Fruit fly (Drosophila melanogaster) whole organism, embryonic: ENCODE measurements around the gene PpV.

ENCODE experiments used
- Asciz ChIP-seq: fragments of 200-800 bp; sonication (Bioruptor generic); optimal IDR thresholded peaks from 2 replicates; lab custom pipeline; 2017; ENCODE audit warnings: missing biosample characterization, mild to moderate bottlenecking, missing genetic modification characterization, missing genetic modification reagents
- CG10274 ChIP-seq: fragments of 200-800 bp; sonication (Bioruptor generic); optimal IDR thresholded peaks from 3 replicates; lab custom pipeline; 2017; ENCODE audit warnings: missing biosample characterization, mild to moderate bottlenecking, missing genetic modification characterization
- CG10654 ChIP-seq: fragments of 200-800 bp; sonication (Bioruptor generic); optimal IDR thresholded peaks from 2 replicates; lab custom pipeline; 2016; ENCODE audit warnings: missing biosample characterization, missing genetic modification characterization
- CG12219 ChIP-seq: fragments of 200-800 bp; sonication (Bioruptor generic); optimal IDR thresholded peaks from 3 replicates; lab custom pipeline; 2018; ENCODE audit warnings: missing biosample characterization, mild to moderate bottlenecking, missing genetic modification characterization
- CG13287 ChIP-seq: fragments of 200-800 bp; sonication (Bioruptor generic); IDR thresholded peaks from 2 replicates; pipeline ENCODE4 v1.3.6; 2022; ENCODE audit warnings: missing biosample characterization, missing genetic modification characterization; ENCODE audit not compliant: partially characterized antibody
- CG13296 ChIP-seq: fragments of 200-800 bp; sonication (Bioruptor generic); optimal IDR thresholded peaks from 3 replicates; lab custom pipeline; 2018; ENCODE audit warnings: missing biosample characterization, mild to moderate bottlenecking, missing genetic modification characterization
- CG13424 ChIP-seq: fragments of 200-800 bp; sonication (Bioruptor generic); optimal IDR thresholded peaks from 2 replicates; lab custom pipeline; 2019; ENCODE audit warnings: missing biosample characterization, mild to moderate bottlenecking, missing genetic modification characterization, moderate library complexity
- CG18619 ChIP-seq: fragments of 200-800 bp; sonication (Bioruptor generic); optimal IDR thresholded peaks from 3 replicates; lab custom pipeline; 2017; ENCODE audit warnings: missing biosample characterization, mild to moderate bottlenecking, missing genetic modification characterization
- CG18764 ChIP-seq: fragments of 200-800 bp; sonication (Bioruptor generic); optimal IDR thresholded peaks from 3 replicates; lab custom pipeline; 2016; ENCODE audit warnings: missing biosample characterization, missing genetic modification characterization
- CG2678 ChIP-seq: fragments of 200-800 bp; sonication (Bioruptor generic); optimal IDR thresholded peaks from 3 replicates; lab custom pipeline; 2019; ENCODE audit warnings: missing biosample characterization, mild to moderate bottlenecking, missing genetic modification characterization, moderate library complexity
- CG2875 ChIP-seq: fragments of 200-800 bp; sonication (Bioruptor generic); optimal IDR thresholded peaks from 2 replicates; lab custom pipeline; 2017; ENCODE audit warnings: missing biosample characterization, mild to moderate bottlenecking, missing genetic modification characterization, missing genetic modification reagents
- CG32772 ChIP-seq: fragments of 200-800 bp; sonication (Bioruptor generic); IDR thresholded peaks from 2 replicates; pipeline ENCODE4 v1.3.6; 2022; ENCODE audit warnings: missing biosample characterization, missing genetic modification characterization
- CG34224 ChIP-seq: fragments of 200-800 bp; sonication (Bioruptor generic); IDR thresholded peaks from 3 replicates; pipeline ENCODE4 v1.3.6; 2022; ENCODE audit warnings: missing biosample characterization, missing genetic modification characterization; ENCODE audit not compliant: partially characterized antibody
- CG34376 ChIP-seq: fragments of 200-800 bp; sonication (Bioruptor generic); optimal IDR thresholded peaks from 2 replicates; lab custom pipeline; 2018; ENCODE audit warnings: missing biosample characterization, mild to moderate bottlenecking, missing genetic modification characterization
- CG34422 ChIP-seq: fragments of 200-800 bp; sonication (Bioruptor generic); IDR thresholded peaks from 3 replicates; pipeline ENCODE4 v1.3.6; 2022; ENCODE audit warnings: missing biosample characterization, missing genetic modification characterization
- CG42726 ChIP-seq: fragments of 200-800 bp; sonication (Bioruptor generic); IDR thresholded peaks from 2 replicates; pipeline ENCODE4 v1.3.6; 2022; ENCODE audit warnings: missing biosample characterization, missing genetic modification characterization; ENCODE audit not compliant: partially characterized antibody
- CG6689 ChIP-seq: fragments of 200-800 bp; sonication (Bioruptor generic); IDR thresholded peaks from 2 replicates; pipeline ENCODE4 v1.3.6; 2022; ENCODE audit warnings: missing biosample characterization, missing genetic modification characterization
- CG6765 ChIP-seq: fragments of 200-800 bp; sonication (Bioruptor generic); optimal IDR thresholded peaks from 3 replicates; lab custom pipeline; 2017; ENCODE audit warnings: missing biosample characterization, mild to moderate bottlenecking, missing genetic modification characterization
- CG7786 ChIP-seq: fragments of 200-800 bp; sonication (Bioruptor generic); optimal IDR thresholded peaks from 2 replicates; lab custom pipeline; 2016; ENCODE audit warnings: missing biosample characterization, missing genetic modification characterization
- CG7839 ChIP-seq: fragments of 200-800 bp; sonication (Bioruptor generic); optimal IDR thresholded peaks from 3 replicates; lab custom pipeline; 2018; ENCODE audit warnings: missing biosample characterization, mild to moderate bottlenecking, missing genetic modification characterization, moderate library complexity
- CG7987 ChIP-seq: fragments of 200-800 bp; sonication (Bioruptor generic); optimal IDR thresholded peaks from 2 replicates; lab custom pipeline; 2018; ENCODE audit warnings: missing biosample characterization, mild to moderate bottlenecking, missing genetic modification characterization, moderate library complexity
- CG8924 ChIP-seq: fragments of 200-800 bp; optimal IDR thresholded peaks from 3 replicates; lab custom pipeline; 2019; ENCODE audit warnings: missing biosample characterization, mild to moderate bottlenecking, missing genetic modification characterization, moderate library complexity
- CG9727 ChIP-seq: fragments of 200-800 bp; sonication (Bioruptor generic); optimal IDR thresholded peaks from 3 replicates; lab custom pipeline; 2017; ENCODE audit warnings: missing biosample characterization, mild to moderate bottlenecking, missing genetic modification characterization
- CoRest ChIP-seq: fragments of 200-800 bp; sonication (Bioruptor generic); optimal IDR thresholded peaks from 3 replicates; lab custom pipeline; 2018; ENCODE audit warnings: missing biosample characterization, mild to moderate bottlenecking, missing genetic modification characterization, moderate library complexity
- Dad ChIP-seq: fragments of 200-800 bp; sonication (Bioruptor generic); optimal IDR thresholded peaks from 3 replicates; lab custom pipeline; 2016; ENCODE audit warnings: missing biosample characterization, missing genetic modification characterization
- Hr78 ChIP-seq, 2 experiments: fragments of 200-800 bp in 1 of 2; fragments of >200 bp in 1 of 2; sonication (Bioruptor generic) in 1 of 2; optimal IDR thresholded peaks; 2 replicates each; lab custom pipeline; 2017 to 2019; ENCODE audit warnings: missing biosample characterization in 2 of 2, missing genetic modification characterization in 2 of 2, mild to moderate bottlenecking in 1 of 2, moderate library complexity in 1 of 2
- Lhr ChIP-seq: fragments of 200-800 bp; sonication (Bioruptor generic); optimal IDR thresholded peaks from 3 replicates; lab custom pipeline; 2017; ENCODE audit warnings: mild to moderate bottlenecking, missing biosample characterization, missing genetic modification reagents, missing genetic modification characterization
- Nf-YC ChIP-seq: fragments of 200-800 bp; optimal IDR thresholded peaks from 3 replicates; lab custom pipeline; 2019; ENCODE audit warnings: missing biosample characterization, mild to moderate bottlenecking, missing genetic modification characterization, moderate library complexity
- Oli ChIP-seq: fragments of 200-800 bp; sonication (Bioruptor generic); optimal IDR thresholded peaks from 2 replicates; lab custom pipeline; 2018; ENCODE audit warnings: missing biosample characterization, mild to moderate bottlenecking, missing genetic modification characterization, moderate library complexity
- Trl ChIP-seq, 3 experiments: fragments of >200 bp in 2 of 3; fragments of 200-800 bp in 1 of 3; sonication (Bioruptor generic) in 1 of 3; optimal IDR thresholded peaks; 2 replicates in 1 of 3; 3 replicates in 2 of 3; lab custom pipeline; 2016 to 2017; ENCODE audit warnings: missing biosample characterization in 1 of 3, missing genetic modification characterization in 1 of 3
- Usf ChIP-seq: fragments of 200-800 bp; sonication (Bioruptor generic); optimal IDR thresholded peaks from 2 replicates; lab custom pipeline; 2017; ENCODE audit warnings: missing genotype, missing biosample characterization, missing genetic modification characterization
- Xbp1 ChIP-seq: fragments of 200-800 bp; sonication (Bioruptor generic); optimal IDR thresholded peaks from 3 replicates; lab custom pipeline; 2016; ENCODE audit warnings: missing biosample characterization, mild to moderate bottlenecking, missing genetic modification characterization
- aop ChIP-seq: fragments of 200-800 bp; sonication (Bioruptor generic); IDR thresholded peaks from 2 replicates; pipeline ENCODE4 v1.3.6; 2022; ENCODE audit warnings: missing biosample characterization, missing genetic modification characterization
- ap ChIP-seq: fragments of 200-800 bp; sonication (Bioruptor generic); IDR thresholded peaks from 2 replicates; pipeline ENCODE4 v1.3.6; 2022; ENCODE audit warnings: missing biosample characterization, missing genetic modification characterization
- ara ChIP-seq: fragments of 200-800 bp; sonication (Bioruptor generic); IDR thresholded peaks from 2 replicates; pipeline ENCODE4 v1.3.6; 2022; ENCODE audit warnings: missing biosample characterization, missing genetic modification characterization
- kni ChIP-seq: fragments of 200-800 bp; sonication (Bioruptor generic); optimal IDR thresholded peaks from 3 replicates; lab custom pipeline; 2017; ENCODE audit warnings: mild to moderate bottlenecking, missing biosample characterization, missing genetic modification reagents, missing genetic modification characterization
- lbe ChIP-seq: fragments of 200-800 bp; sonication (Bioruptor generic); optimal IDR thresholded peaks from 2 replicates; lab custom pipeline; 2016; ENCODE audit warnings: missing biosample characterization, mild to moderate bottlenecking, missing genetic modification characterization
- pita ChIP-seq: fragments of 200-800 bp; sonication (Bioruptor generic); optimal IDR thresholded peaks from 2 replicates; lab custom pipeline; 2017; ENCODE audit warnings: missing biosample characterization, mild to moderate bottlenecking, missing genetic modification characterization
- prd ChIP-seq, 3 experiments: fragments of >200 bp in 2 of 3; fragments of 200-800 bp in 1 of 3; sonication (Bioruptor generic) in 1 of 3; optimal IDR thresholded peaks in 2 of 3; IDR thresholded peaks in 1 of 3; 2 replicates in 2 of 3; 3 replicates in 1 of 3; pipeline versions ENCODE4 v1.3.6 to Lab custom; 2017 to 2022; ENCODE audit warnings: missing biosample characterization in 1 of 3, missing genetic modification characterization in 1 of 3
- repo ChIP-seq: fragments of 200-800 bp; sonication (Bioruptor generic); optimal IDR thresholded peaks from 2 replicates; lab custom pipeline; 2016; ENCODE audit warnings: missing biosample characterization, missing genetic modification characterization
- row ChIP-seq: fragments of 200-800 bp; sonication (Bioruptor generic); IDR thresholded peaks from 3 replicates; pipeline ENCODE4 v1.3.6; 2022; ENCODE audit warnings: missing biosample characterization, missing genetic modification characterization
- salm ChIP-seq: fragments of 200-800 bp; sonication (Bioruptor generic); optimal IDR thresholded peaks from 2 replicates; lab custom pipeline; 2018; ENCODE audit warnings: missing biosample characterization, mild to moderate bottlenecking, missing genetic modification characterization
- sd ChIP-seq: fragments of 200-800 bp; sonication (Bioruptor generic); optimal IDR thresholded peaks from 3 replicates; lab custom pipeline; 2018; ENCODE audit warnings: missing biosample characterization, mild to moderate bottlenecking, missing genetic modification characterization, moderate library complexity
- slp2 ChIP-seq: fragments of 200-800 bp; sonication (Bioruptor generic); optimal IDR thresholded peaks from 2 replicates; lab custom pipeline; 2016; ENCODE audit warnings: missing biosample characterization, missing genetic modification characterization
- sqz ChIP-seq: fragments of 200-800 bp; sonication (Bioruptor generic); optimal IDR thresholded peaks from 3 replicates; lab custom pipeline; 2018; ENCODE audit warnings: missing biosample characterization, mild to moderate bottlenecking, missing genetic modification characterization
- sr ChIP-seq: fragments of 200-800 bp; sonication (Bioruptor generic); IDR thresholded peaks from 3 replicates; pipeline ENCODE4 v1.3.6; 2022; ENCODE audit warnings: missing biosample characterization, missing genetic modification characterization
- twi ChIP-seq: fragments of 200-800 bp; optimal IDR thresholded peaks from 2 replicates; lab custom pipeline; 2019; ENCODE audit warnings: missing biosample characterization, mild to moderate bottlenecking, missing genetic modification characterization, moderate library complexity
- unpg ChIP-seq: fragments of 200-800 bp; sonication (Bioruptor generic); optimal IDR thresholded peaks from 3 replicates; lab custom pipeline; 2018; ENCODE audit warnings: missing biosample characterization, mild to moderate bottlenecking, missing genetic modification characterization, moderate library complexity

PpV gene

dm6 chrX:6340593-6341068 is 32.1 kb downstream of the PpV start (continued):
- peak; percentile 80 for TF ChIP-seq CG9727 (GFP tag; lab: Kevin White, UChicago)
- peak; percentile 68 for TF ChIP-seq lbe
- peak; percentile 69; the same call in 2 of the 3 replicates for TF ChIP-seq row
- peak; percentile 87 for TF ChIP-seq CoRest (tag; lab: Kevin White, UChicago)
- peak; percentile 57 for TF ChIP-seq CG10654
- peak; percentile 67 for TF ChIP-seq Usf (GFP tag; lab: Kevin White, UChicago)
- peak; percentile 86 for TF ChIP-seq CG13424 (tag; lab: Kevin White, UChicago)
- TF ChIP-seq CG7987 (GFP tag; lab: Kevin White, UChicago): no peak
- peak; percentile 49 for TF ChIP-seq twi (tag; lab: Kevin White, UChicago)
- peak; percentile 83 for TF ChIP-seq CG13296 (GFP tag; lab: Kevin White, UChicago)
- peak; percentile 64 for TF ChIP-seq CG34376 (GFP tag; lab: Kevin White, UChicago)
- TF ChIP-seq Lhr (GFP tag; lab: Kevin White, UChicago): peak; percentile 38
- TF ChIP-seq sqz (GFP tag; lab: Kevin White, UChicago): peak; percentile 17
- TF ChIP-seq CG2875: peak; percentile 68
- peak; percentile 85 for TF ChIP-seq CG7839 (tag; lab: Kevin White, UChicago)
- TF ChIP-seq Asciz (GFP tag; lab: Kevin White, UChicago): peak; percentile 70
- no peak for TF ChIP-seq repo (GFP tag; lab: Kevin White, UChicago)
- peak; percentile 38 for TF ChIP-seq CG18764 (GFP tag; lab: Kevin White, UChicago)
- no peak for TF ChIP-seq CG42726 (GFP tag; lab: Robert Waterston, UW)
- TF ChIP-seq ara (GFP tag; lab: Robert Waterston, UW): no peak
- peak; percentile 52 for TF ChIP-seq CG10274 (GFP tag; lab: Kevin White, UChicago)
- peak; percentile 87 for TF ChIP-seq CG18619 (GFP tag; lab: Kevin White, UChicago)
- no peak for TF ChIP-seq CG34422 (GFP tag; lab: Robert Waterston, UW)
- peak; percentile 72 for TF ChIP-seq unpg (GFP tag; lab: Kevin White, UChicago)
- no peak for TF ChIP-seq prd (optimal IDR thresholded peaks at IDR 0.05; lab: Kevin White, UChicago)
- TF ChIP-seq prd (GFP tag; IDR thresholded peaks at IDR 0.05; lab: Robert Waterston, UW): no peak; the same call in 1 of the 3 replicates
- peak; percentile 19 for TF ChIP-seq kni (GFP tag; lab: Kevin White, UChicago)
- no peak for TF ChIP-seq sr (GFP tag; lab: Robert Waterston, UW)
- TF ChIP-seq slp2 (GFP tag; lab: Kevin White, UChicago): peak; percentile 1
- peak; percentile 33 for TF ChIP-seq CG7786 (GFP tag; lab: Kevin White, UChicago)
- no peak for TF ChIP-seq ap (GFP tag; lab: Robert Waterston, UW)
- peak; percentile 56 for TF ChIP-seq Xbp1 (GFP tag; lab: Kevin White, UChicago)
- TF ChIP-seq CG8924: peak; percentile 84
- peak; percentile 58 for TF ChIP-seq salm
- peak; percentile 53 for TF ChIP-seq CG12219
- no peak for TF ChIP-seq pita
- peak; percentile 73 for TF ChIP-seq Nf-YC
- no peak for TF ChIP-seq sd (tag; lab: Kevin White, UChicago)
- peak; percentile 72 for TF ChIP-seq CG6765 (GFP tag; lab: Kevin White, UChicago)
- peak; percentile 23 for TF ChIP-seq Dad
- peak in 1 of 2 experiments; percentile 42 for TF ChIP-seq Hr78 (GFP tag; optimal IDR thresholded peaks at IDR 0.05; lab: Kevin White, UChicago)
- no peak for TF ChIP-seq aop (GFP tag; lab: Robert Waterston, UW)
- peak; percentile 73 for TF ChIP-seq CG6689 (GFP tag; lab: Robert Waterston, UW)
- no peak for TF ChIP-seq CG34224 (GFP tag; lab: Robert Waterston, UW)
- 0 out of 2 replicates have a peak, but pooled peaks have one; percentile 40 for TF ChIP-seq CG32772 (GFP tag; lab: Robert Waterston, UW)
- TF ChIP-seq Trl (optimal IDR thresholded peaks at IDR 0.05; lab: Kevin White, UChicago): peak in 1 of 2 experiments; percentile 0
- no peak for TF ChIP-seq Trl (GFP tag; optimal IDR thresholded peaks at IDR 0.05; lab: Kevin White, UChicago)
- TF ChIP-seq Oli (tag; lab: Kevin White, UChicago): peak; percentile 86
- TF ChIP-seq CG2678 (tag; lab: Kevin White, UChicago): peak; percentile 93
- no peak for TF ChIP-seq CG13287 (GFP tag; lab: Robert Waterston, UW)
